Worm (Caenorhabditis elegans) whole organism, young adult: ENCODE measurements around the gene orc-2.

ENCODE experiments used
- B0035.1 ChIP-seq: sonication (generic microtip); optimal IDR thresholded peaks from 2 replicates; lab custom pipeline; 2016; ENCODE audit warnings: missing genetic modification characterization, mild to moderate bottlenecking, missing compliant biosample characterization, missing genotype, missing genetic modification reagents
- B0261.1 ChIP-seq: sonication (generic microtip); optimal IDR thresholded peaks from 2 replicates; lab custom pipeline; 2016; ENCODE audit warnings: mild to moderate bottlenecking, missing genetic modification characterization, moderate library complexity, missing compliant biosample characterization
- B0336.3 ChIP-seq: fragments of 200-800 bp; sonication (Bioruptor generic); IDR thresholded peaks from 2 replicates; pipeline ENCODE4 v1.3.6; 2022; ENCODE audit warnings: missing genetic modification characterization, missing compliant biosample characterization
- C06A6.2 ChIP-seq: fragments of 200-800 bp; sonication (Bioruptor generic); conservative IDR thresholded peaks from 2 replicates; pipeline ENCODE4 v1.3.6; 2022; ENCODE audit warnings: missing genetic modification characterization, missing compliant biosample characterization
- F22D6.2 ChIP-seq: sonication (generic microtip); optimal IDR thresholded peaks from 2 replicates; lab custom pipeline; 2016; ENCODE audit warnings: mild to moderate bottlenecking, missing genetic modification characterization, missing compliant biosample characterization
- F23B12.7 ChIP-seq: sonication (generic microtip); optimal IDR thresholded peaks from 2 replicates; lab custom pipeline; 2017; ENCODE audit warnings: missing genetic modification characterization, mild to moderate bottlenecking, missing compliant biosample characterization, antibody characterized with exemption, moderate library complexity; ENCODE audit not compliant: insufficient read depth
- F37B4.10 ChIP-seq: fragments of 200-800 bp; sonication (Bioruptor generic); IDR thresholded peaks from 2 replicates; pipeline ENCODE4 v1.3.6; 2022; ENCODE audit warnings: missing genetic modification characterization, missing compliant biosample characterization
- F49E8.2 ChIP-seq: sonication (generic microtip); optimal IDR thresholded peaks from 3 replicates; lab custom pipeline; 2017; ENCODE audit warnings: missing genetic modification characterization, mild to moderate bottlenecking, missing compliant biosample characterization, antibody characterized with exemption, moderate library complexity; ENCODE audit not compliant: insufficient read depth
- F52B5.7 ChIP-seq: sonication (generic microtip); optimal IDR thresholded peaks from 2 replicates; lab custom pipeline; 2016; ENCODE audit warnings: mild to moderate bottlenecking, missing genetic modification characterization, missing compliant biosample characterization
- F57A8.1 ChIP-seq: fragments of 200-800 bp; sonication (Bioruptor generic); optimal IDR thresholded peaks from 2 replicates; lab custom pipeline; 2018; ENCODE audit warnings: mild to moderate bottlenecking, missing genetic modification characterization, moderate library complexity, missing compliant biosample characterization
- K11D2.4 ChIP-seq: fragments of 200-800 bp; sonication (Bioruptor generic); IDR thresholded peaks from 2 replicates; pipeline ENCODE4 v1.3.6; 2022; ENCODE audit warnings: missing genetic modification reagents, missing genetic modification characterization, missing compliant biosample characterization
- Y53G8AR.9 ChIP-seq: fragments of 200-800 bp; sonication (Bioruptor generic); conservative IDR thresholded peaks from 2 replicates; pipeline ENCODE4 v1.3.6; 2022; ENCODE audit warnings: missing genetic modification reagents, missing genetic modification characterization, missing compliant biosample characterization
- Y56A3A.18 ChIP-seq: fragments of 200-800 bp; sonication (Bioruptor generic); IDR thresholded peaks from 2 replicates; pipeline ENCODE4 v1.3.6; 2022; ENCODE audit warnings: missing genetic modification reagents, missing genetic modification characterization, missing compliant biosample characterization
- athp-1 ChIP-seq: sonication (generic microtip); optimal IDR thresholded peaks from 2 replicates; lab custom pipeline; 2017; ENCODE audit warnings: mild to moderate bottlenecking, missing genetic modification characterization, missing compliant biosample characterization
- attf-3 ChIP-seq: fragments of 200-800 bp; sonication (Bioruptor generic); conservative IDR thresholded peaks from 2 replicates; pipeline ENCODE4 v1.3.6; 2022; ENCODE audit warnings: missing genetic modification reagents, missing genetic modification characterization, missing compliant biosample characterization
- attf-5 ChIP-seq: fragments of 200-800 bp; sonication (Bioruptor generic); optimal IDR thresholded peaks from 2 replicates; lab custom pipeline; 2018; ENCODE audit warnings: mild to moderate bottlenecking, missing genetic modification characterization, missing compliant biosample characterization
- cebp-1 ChIP-seq, 2 experiments: fragments of 200-800 bp in 1 of 2; sonication (Bioruptor generic) in 1 of 2; sonication (generic microtip) in 1 of 2; IDR thresholded peaks in 1 of 2; optimal IDR thresholded peaks in 1 of 2; 2 replicates each; pipeline versions ENCODE4 v1.3.6 to Lab custom; 2017 to 2022; ENCODE audit warnings: missing compliant biosample characterization in 2 of 2, missing genetic modification characterization in 2 of 2, mild to moderate bottlenecking in 1 of 2, missing genetic modification reagents in 1 of 2, moderate library complexity in 1 of 2
- ceh-27 ChIP-seq: fragments of 200-800 bp; sonication (Bioruptor generic); optimal IDR thresholded peaks from 2 replicates; lab custom pipeline; 2018; ENCODE audit warnings: mild to moderate bottlenecking, missing genetic modification characterization, moderate library complexity, missing compliant biosample characterization
- ceh-40 ChIP-seq: fragments of 200-800 bp; sonication (Bioruptor generic); IDR thresholded peaks from 2 replicates; pipeline ENCODE4 v1.3.6; 2022; ENCODE audit warnings: missing genetic modification characterization, missing compliant biosample characterization
- ceh-79 ChIP-seq: sonication (generic microtip); optimal IDR thresholded peaks from 2 replicates; lab custom pipeline; 2017; ENCODE audit warnings: mild to moderate bottlenecking, missing genetic modification characterization, missing compliant biosample characterization
- chd-7 ChIP-seq: sonication (generic microtip); optimal IDR thresholded peaks from 2 replicates; lab custom pipeline; 2016; ENCODE audit warnings: mild to moderate bottlenecking, missing genetic modification characterization, moderate library complexity, missing compliant biosample characterization
- die-1 ChIP-seq: sonication (generic microtip); optimal IDR thresholded peaks from 2 replicates; lab custom pipeline; 2016; ENCODE audit warnings: missing genotype, mild to moderate bottlenecking, missing genetic modification characterization, missing compliant biosample characterization
- dox-1 ChIP-seq: fragments of 200-800 bp; sonication (Bioruptor generic); IDR thresholded peaks from 2 replicates; pipeline ENCODE4 v1.3.6; 2022; ENCODE audit warnings: missing genetic modification reagents, missing genetic modification characterization, missing compliant biosample characterization
- dpff-1 ChIP-seq: sonication (generic microtip); optimal IDR thresholded peaks from 2 replicates; lab custom pipeline; 2017; ENCODE audit warnings: mild to moderate bottlenecking, missing genetic modification characterization, missing compliant biosample characterization
- ets-4 ChIP-seq: fragments of 200-800 bp; sonication (Bioruptor generic); optimal IDR thresholded peaks from 2 replicates; lab custom pipeline; 2018; ENCODE audit warnings: mild to moderate bottlenecking, missing genetic modification characterization, missing compliant biosample characterization
- fkh-3 ChIP-seq: sonication (generic microtip); optimal IDR thresholded peaks from 2 replicates; lab custom pipeline; 2016; ENCODE audit warnings: mild to moderate bottlenecking, missing genetic modification characterization, missing compliant biosample characterization
- him-1 ChIP-seq: sonication (generic microtip); optimal IDR thresholded peaks from 2 replicates; lab custom pipeline; 2016; ENCODE audit warnings: missing genotype, missing genetic modification reagents, missing genetic modification characterization, missing compliant biosample characterization
- hlh-12 ChIP-seq: sonication (generic microtip); optimal IDR thresholded peaks from 2 replicates; lab custom pipeline; 2016; ENCODE audit warnings: missing genetic modification characterization, missing compliant biosample characterization
- hmg-1.2 ChIP-seq: fragments of 200-800 bp; sonication (Bioruptor generic); IDR thresholded peaks from 2 replicates; pipeline ENCODE4 v1.3.6; 2022; ENCODE audit warnings: missing genetic modification reagents, missing genetic modification characterization, missing compliant biosample characterization
- let-526 ChIP-seq: fragments of 200-800 bp; sonication (Bioruptor generic); IDR thresholded peaks from 2 replicates; pipeline ENCODE4 v1.3.6; 2022; ENCODE audit warnings: missing genetic modification reagents, missing genetic modification characterization, missing compliant biosample characterization
- lin-54 ChIP-seq: fragments of 200-800 bp; sonication (Bioruptor generic); optimal IDR thresholded peaks from 2 replicates; lab custom pipeline; 2018; ENCODE audit warnings: mild to moderate bottlenecking, missing genetic modification characterization, missing compliant biosample characterization
- lir-1 ChIP-seq: fragments of 200-800 bp; sonication (Bioruptor generic); conservative IDR thresholded peaks from 2 replicates; pipeline ENCODE4 v1.3.6; 2022; ENCODE audit warnings: missing genetic modification reagents, missing genetic modification characterization, missing compliant biosample characterization
- madf-3 ChIP-seq: fragments of 200-800 bp; sonication (Bioruptor generic); IDR thresholded peaks from 2 replicates; pipeline ENCODE4 v1.3.6; 2022; ENCODE audit warnings: missing genetic modification reagents, missing genetic modification characterization, missing compliant biosample characterization
- madf-6 ChIP-seq: fragments of 200-800 bp; sonication (Bioruptor generic); IDR thresholded peaks from 2 replicates; pipeline ENCODE4 v1.3.6; 2022; ENCODE audit warnings: missing genetic modification reagents, missing genetic modification characterization, missing compliant biosample characterization
- mcd-1 ChIP-seq: fragments of 200-800 bp; sonication (Bioruptor generic); IDR thresholded peaks from 2 replicates; pipeline ENCODE4 v1.3.6; 2022; ENCODE audit warnings: missing genetic modification reagents, missing genetic modification characterization, missing compliant biosample characterization
- nhr-27 ChIP-seq: fragments of 200-800 bp; sonication (Bioruptor generic); optimal IDR thresholded peaks from 2 replicates; lab custom pipeline; 2018; ENCODE audit warnings: mild to moderate bottlenecking, missing genetic modification characterization, moderate library complexity, missing compliant biosample characterization
- nhr-80 ChIP-seq: sonication (generic microtip); optimal IDR thresholded peaks from 2 replicates; lab custom pipeline; 2016; ENCODE audit warnings: missing genetic modification characterization, missing compliant biosample characterization
- nhr-90 ChIP-seq: sonication (generic microtip); optimal IDR thresholded peaks from 2 replicates; lab custom pipeline; 2016; ENCODE audit warnings: missing genotype, mild to moderate bottlenecking, missing genetic modification characterization, missing compliant biosample characterization
- snpc-1.1 ChIP-seq: sonication (generic microtip); optimal IDR thresholded peaks from 2 replicates; lab custom pipeline; 2017; ENCODE audit warnings: missing genetic modification characterization, mild to moderate bottlenecking, missing compliant biosample characterization, antibody characterized with exemption, moderate library complexity, missing genotype, missing genetic modification reagents; ENCODE audit not compliant: insufficient read depth
- somi-1 ChIP-seq: fragments of 200-800 bp; sonication (Bioruptor generic); optimal IDR thresholded peaks from 2 replicates; lab custom pipeline; 2018; ENCODE audit warnings: mild to moderate bottlenecking, missing genetic modification characterization, missing compliant biosample characterization
- sptf-2 ChIP-seq: fragments of 200-800 bp; sonication (Bioruptor generic); optimal IDR thresholded peaks from 2 replicates; lab custom pipeline; 2018; ENCODE audit warnings: mild to moderate bottlenecking, missing genetic modification characterization, missing compliant biosample characterization
- tbx-9 ChIP-seq: sonication (generic microtip); optimal IDR thresholded peaks from 2 replicates; lab custom pipeline; 2016; ENCODE audit warnings: borderline replicate concordance, missing genetic modification characterization, inconsistent platforms, missing compliant biosample characterization
- tlf-1 ChIP-seq: fragments of 200-800 bp; sonication (Bioruptor generic); optimal IDR thresholded peaks from 2 replicates; lab custom pipeline; 2018; ENCODE audit warnings: mild to moderate bottlenecking, missing genetic modification characterization, missing compliant biosample characterization
- unc-62 ChIP-seq: fragments of 150-350 bp; optimal IDR thresholded peaks from 2 replicates; lab custom pipeline; 2014; ENCODE audit warnings: missing biosample characterization, missing genetic modification reagents, missing genetic modification characterization
- xnd-1 ChIP-seq: sonication (generic microtip); optimal IDR thresholded peaks from 2 replicates; lab custom pipeline; 2016; ENCODE audit warnings: missing genotype, missing genetic modification reagents, missing genetic modification characterization, missing compliant biosample characterization
- ztf-28 ChIP-seq: fragments of 200-800 bp; sonication (Bioruptor generic); IDR thresholded peaks from 2 replicates; pipeline ENCODE4 v1.3.6; 2022; ENCODE audit warnings: missing genetic modification reagents, missing genetic modification characterization, missing compliant biosample characterization
- ztf-6 ChIP-seq: fragments of 200-800 bp; sonication (Bioruptor generic); IDR thresholded peaks from 2 replicates; pipeline ENCODE4 v1.3.6; 2022; ENCODE audit warnings: missing genetic modification reagents, missing genetic modification characterization, missing compliant biosample characterization

Gene orc-2

ce11 chrII:10849903-10850302 lies 23.8 kb upstream of the orc-2 start, which contains the start of gene M106.2 (continued):
- no peak for TF ChIP-seq ceh-79 (tag; lab: Kevin White, UChicago)
- no peak for TF ChIP-seq tbx-9
- no peak for TF ChIP-seq xnd-1 (tag; lab: Kevin White, UChicago)
- no peak for TF ChIP-seq snpc-1.1 (tag; lab: Kevin White, UChicago)
- TF ChIP-seq F49E8.2 (tag; lab: Kevin White, UChicago): no peak

DNA sequence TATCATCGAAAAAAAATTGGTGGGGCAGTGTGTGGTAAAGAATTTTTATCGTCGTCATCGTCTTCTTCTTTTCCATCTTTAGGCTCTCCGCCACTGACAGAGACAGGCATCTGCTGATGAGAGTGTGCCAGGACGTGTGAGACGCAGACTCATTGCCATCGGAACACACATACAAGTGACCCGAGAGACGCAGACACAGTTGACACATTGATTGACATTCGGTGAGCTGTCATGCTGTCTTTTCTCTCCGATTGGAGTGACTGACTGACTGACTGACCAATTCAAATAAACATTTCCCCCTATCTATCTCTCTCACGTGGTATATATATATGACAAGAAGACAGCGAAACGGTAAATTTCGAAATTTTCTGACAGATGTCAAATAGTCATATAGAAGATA lies 22.6 kb upstream of the orc-2 start:
- TF ChIP-seq mcd-1 (GFP tag; lab: Robert Waterston, UW) (peak; percentile 68), let-526 (GFP tag; lab: Robert Waterston, UW) (peak; percentile 75; the same call in 1 of the 2 replicates), ets-4 (peak; percentile 98), athp-1 (tag; lab: Kevin White, UChicago) (peak; percentile 48), nhr-27 (tag; lab: Kevin White, UChicago) (no peak), die-1 (tag; lab: Kevin White, UChicago) (peak; percentile 46), K11D2.4 (GFP tag; lab: Robert Waterston, UW) (0 out of 2 replicates have a peak, but pooled peaks have one; percentile 51), somi-1 (GFP tag; lab: Kevin White, UChicago) (peak; percentile 60), B0035.1 (tag; lab: Kevin White, UChicago) (no peak), madf-3 (GFP tag; lab: Robert Waterston, UW) (no peak), F22D6.2 (tag; lab: Kevin White, UChicago) (peak; percentile 42), attf-3 (no peak), B0261.1 (no peak), nhr-80 (peak; percentile 97), attf-5 (GFP tag; lab: Kevin White, UChicago) (peak; percentile 93), him-1 (tag; lab: Kevin White, UChicago) (no peak), ceh-40 (GFP tag; lab: Robert Waterston, UW) (0 out of 2 replicates have a peak, but pooled peaks have one; percentile 12), madf-6 (GFP tag; lab: Robert Waterston, UW) (0 out of 2 replicates have a peak, but pooled peaks have one; percentile 7), dox-1 (GFP tag; lab: Robert Waterston, UW) (peak; percentile 92), tlf-1 (peak; percentile 88), B0336.3 (GFP tag; lab: Robert Waterston, UW) (peak; percentile 92), ztf-28 (no peak), cebp-1 (GFP tag; IDR thresholded peaks at IDR 0.05; lab: Robert Waterston, UW) (peak; percentile 66), cebp-1 (tag; optimal IDR thresholded peaks at IDR 0.05; lab: Kevin White, UChicago) (peak; percentile 90), F52B5.7 (tag; lab: Kevin White, UChicago) (no peak), Y53G8AR.9 (GFP tag; lab: Robert Waterston, UW) (peak; percentile 78; the same call in 1 of the 2 replicates), C06A6.2 (peak; percentile 82), nhr-90 (tag; lab: Kevin White, UChicago) (peak; percentile 87), lin-54 (peak; percentile 73), fkh-3 (tag; lab: Kevin White, UChicago) (no peak), hmg-1.2 (GFP tag; lab: Robert Waterston, UW) (peak; percentile 75), F57A8.1 (GFP tag; lab: Kevin White, UChicago) (no peak), F23B12.7 (tag; lab: Kevin White, UChicago) (no peak), ztf-6 (GFP tag; lab: Robert Waterston, UW) (no peak), dpff-1 (tag; lab: Kevin White, UChicago) (no peak), Y56A3A.18 (peak; percentile 53; the same call in 1 of the 2 replicates), ceh-27 (peak; percentile 57), lir-1 (GFP tag; lab: Robert Waterston, UW) (peak; percentile 59), sptf-2 (GFP tag; lab: Kevin White, UChicago) (no peak), F37B4.10 (no peak), unc-62 (GFP tag; lab: Kevin White, UChicago) (peak; percentile 98), hlh-12 (tag; lab: Kevin White, UChicago) (no peak), chd-7 (tag; lab: Kevin White, UChicago) (peak; percentile 85)
